Fruit fly (Drosophila melanogaster) whole organism, embryonic: ENCODE measurements around the gene CG8814.

Experiments
- C15 ChIP-seq: fragments of 200-800 bp; sonication (Bioruptor generic); IDR thresholded peaks from 3 replicates; pipeline ENCODE4 v1.3.6; 2022; ENCODE audit warnings: missing biosample characterization, missing genetic modification characterization
- CG10147 ChIP-seq: fragments of 200-800 bp; sonication (Bioruptor generic); optimal IDR thresholded peaks from 2 replicates; lab custom pipeline; 2019; ENCODE audit warnings: missing biosample characterization, mild to moderate bottlenecking, missing genetic modification characterization, moderate library complexity
- CG10462 ChIP-seq: fragments of 200-800 bp; sonication (Bioruptor generic); optimal IDR thresholded peaks from 2 replicates; lab custom pipeline; 2016; ENCODE audit warnings: missing biosample characterization, missing genetic modification characterization
- CG10654 ChIP-seq: fragments of 200-800 bp; sonication (Bioruptor generic); optimal IDR thresholded peaks from 2 replicates; lab custom pipeline; 2016; ENCODE audit warnings: missing biosample characterization, missing genetic modification characterization
- CG10979 ChIP-seq: fragments of 200-800 bp; sonication (Bioruptor generic); optimal IDR thresholded peaks from 2 replicates; lab custom pipeline; 2018; ENCODE audit warnings: missing biosample characterization, mild to moderate bottlenecking, missing genetic modification characterization, moderate library complexity
- CG11247 ChIP-seq: fragments of 200-800 bp; sonication (Bioruptor generic); IDR thresholded peaks from 2 replicates; pipeline ENCODE4 v1.3.6; 2022; ENCODE audit warnings: missing biosample characterization, missing genetic modification characterization
- CG13624 ChIP-seq: fragments of 200-800 bp; sonication (Bioruptor generic); optimal IDR thresholded peaks from 2 replicates; lab custom pipeline; 2016; ENCODE audit warnings: missing biosample characterization, missing genetic modification characterization
- CG13775 ChIP-seq: fragments of 200-800 bp; sonication (Bioruptor generic); optimal IDR thresholded peaks from 3 replicates; lab custom pipeline; 2017; ENCODE audit warnings: missing biosample characterization, mild to moderate bottlenecking, missing genetic modification characterization
- CG14710 ChIP-seq: fragments of 200-800 bp; sonication (Bioruptor generic); optimal IDR thresholded peaks from 3 replicates; lab custom pipeline; 2019; ENCODE audit warnings: missing biosample characterization, mild to moderate bottlenecking, missing genetic modification characterization, moderate library complexity
- CG15073 ChIP-seq: fragments of 200-800 bp; sonication (Bioruptor generic); optimal IDR thresholded peaks from 2 replicates; lab custom pipeline; 2016; ENCODE audit warnings: missing biosample characterization, missing genetic modification characterization
- CG17612 ChIP-seq: fragments of 200-800 bp; sonication (Bioruptor generic); IDR thresholded peaks from 2 replicates; pipeline ENCODE4 v1.3.6; 2022; ENCODE audit warnings: missing biosample characterization, missing genetic modification characterization
- CG2712 ChIP-seq: fragments of 200-800 bp; optimal IDR thresholded peaks from 3 replicates; lab custom pipeline; 2019; ENCODE audit warnings: missing biosample characterization, mild to moderate bottlenecking, missing genetic modification characterization, moderate library complexity
- CG30020 ChIP-seq: fragments of 200-800 bp; optimal IDR thresholded peaks from 2 replicates; lab custom pipeline; 2019; ENCODE audit warnings: missing biosample characterization, mild to moderate bottlenecking, missing genetic modification characterization, moderate library complexity
- CG31388 ChIP-seq: fragments of 200-800 bp; sonication (Bioruptor generic); optimal IDR thresholded peaks from 2 replicates; lab custom pipeline; 2016; ENCODE audit warnings: missing biosample characterization, missing genetic modification characterization
- CG33213 ChIP-seq: fragments of 200-800 bp; sonication (Bioruptor generic); optimal IDR thresholded peaks from 3 replicates; lab custom pipeline; 2016; ENCODE audit warnings: missing biosample characterization, missing genetic modification characterization
- CG4424 ChIP-seq: fragments of 200-800 bp; sonication (Bioruptor generic); optimal IDR thresholded peaks from 3 replicates; lab custom pipeline; 2016; ENCODE audit warnings: missing biosample characterization, missing genetic modification characterization
- CG4617 ChIP-seq: fragments of 200-800 bp; sonication (Bioruptor generic); optimal IDR thresholded peaks from 3 replicates; lab custom pipeline; 2016; ENCODE audit warnings: missing biosample characterization, missing genetic modification characterization, borderline replicate concordance
- CG5953 ChIP-seq: fragments of 200-800 bp; sonication (Bioruptor generic); IDR thresholded peaks from 2 replicates; pipeline ENCODE4 v1.3.6; 2022; ENCODE audit warnings: missing biosample characterization, missing genetic modification characterization
- CG6854 ChIP-seq: fragments of 200-800 bp; sonication (Bioruptor generic); optimal IDR thresholded peaks from 3 replicates; lab custom pipeline; 2017; ENCODE audit warnings: missing biosample characterization, mild to moderate bottlenecking, missing genetic modification characterization
- CG8359 ChIP-seq: fragments of 200-800 bp; sonication (Bioruptor generic); optimal IDR thresholded peaks from 2 replicates; lab custom pipeline; 2017; ENCODE audit warnings: missing biosample characterization, mild to moderate bottlenecking, missing genetic modification characterization, borderline replicate concordance
- CG8765 ChIP-seq: fragments of 200-800 bp; sonication (Bioruptor generic); IDR thresholded peaks from 2 replicates; pipeline ENCODE4 v1.3.6; 2022; ENCODE audit warnings: missing biosample characterization, missing genetic modification characterization
- CG8944 ChIP-seq: fragments of 200-800 bp; sonication (Bioruptor generic); optimal IDR thresholded peaks from 3 replicates; lab custom pipeline; 2016; ENCODE audit warnings: missing biosample characterization, missing genetic modification characterization
- CG9215 ChIP-seq: fragments of 200-800 bp; sonication (Bioruptor generic); IDR thresholded peaks from 2 replicates; pipeline ENCODE4 v1.3.6; 2022; ENCODE audit warnings: missing biosample characterization, missing genetic modification characterization
- CTCF ChIP-seq: fragments of 200-800 bp; sonication (Bioruptor generic); optimal IDR thresholded peaks from 2 replicates; lab custom pipeline; 2017; ENCODE audit warnings: missing biosample characterization, mild to moderate bottlenecking, missing genetic modification characterization, moderate library complexity
- CrebB ChIP-seq: fragments of 200-800 bp; sonication (Bioruptor generic); optimal IDR thresholded peaks from 3 replicates; lab custom pipeline; 2018; ENCODE audit warnings: missing biosample characterization, mild to moderate bottlenecking, missing genetic modification characterization
- HLHmδ ChIP-seq: fragments of 200-800 bp; sonication (Bioruptor generic); optimal IDR thresholded peaks from 2 replicates; lab custom pipeline; 2018; ENCODE audit warnings: missing biosample characterization, mild to moderate bottlenecking, missing genetic modification characterization, moderate library complexity
- Hand ChIP-seq: fragments of 200-800 bp; sonication (Bioruptor generic); optimal IDR thresholded peaks from 2 replicates; lab custom pipeline; 2017; ENCODE audit warnings: mild to moderate bottlenecking, missing biosample characterization, missing genetic modification reagents, missing genetic modification characterization
- Hr3 ChIP-seq: fragments of 200-800 bp; sonication (Bioruptor generic); optimal IDR thresholded peaks from 3 replicates; lab custom pipeline; 2016; ENCODE audit warnings: missing biosample characterization, missing genetic modification characterization
- Hr39 ChIP-seq: fragments of >200 bp; optimal IDR thresholded peaks from 2 replicates; lab custom pipeline; 2017
- Oaz ChIP-seq: fragments of 200-800 bp; sonication (Bioruptor generic); IDR thresholded peaks from 2 replicates; pipeline ENCODE4 v1.3.6; 2022; ENCODE audit warnings: missing biosample characterization, missing genetic modification characterization
- Ssrp ChIP-seq: fragments of 200-800 bp; sonication (Bioruptor generic); optimal IDR thresholded peaks from 2 replicates; lab custom pipeline; 2018; ENCODE audit warnings: missing biosample characterization, mild to moderate bottlenecking, missing genetic modification characterization, moderate library complexity
- TFAM ChIP-seq: fragments of 200-800 bp; sonication (Bioruptor generic); optimal IDR thresholded peaks from 2 replicates; lab custom pipeline; 2017; ENCODE audit warnings: missing biosample characterization, missing genetic modification characterization, inconsistent platforms
- Vsx1 ChIP-seq: fragments of 200-800 bp; sonication (Bioruptor generic); optimal IDR thresholded peaks from 2 replicates; lab custom pipeline; 2017; ENCODE audit warnings: missing biosample characterization, mild to moderate bottlenecking, missing genetic modification characterization, missing genetic modification reagents
- ac ChIP-seq: fragments of 200-800 bp; sonication (Bioruptor generic); optimal IDR thresholded peaks from 3 replicates; lab custom pipeline; 2017; ENCODE audit warnings: missing biosample characterization, mild to moderate bottlenecking, missing genetic modification characterization
- al ChIP-seq: fragments of 200-800 bp; sonication (Bioruptor generic); IDR thresholded peaks from 2 replicates; pipeline ENCODE4 v1.3.6; 2022; ENCODE audit warnings: missing biosample characterization, missing genetic modification characterization
- ato ChIP-seq: fragments of 200-800 bp; sonication (Bioruptor generic); IDR thresholded peaks from 2 replicates; pipeline ENCODE4 v1.3.6; 2022; ENCODE audit warnings: missing biosample characterization, missing genetic modification characterization; ENCODE audit not compliant: partially characterized antibody
- br ChIP-seq: fragments of >200 bp; optimal IDR thresholded peaks from 2 replicates; lab custom pipeline; 2017
- chinmo ChIP-seq: fragments of 200-800 bp; sonication (Bioruptor generic); IDR thresholded peaks from 4 replicates; pipeline ENCODE4 v1.3.6; 2022; ENCODE audit warnings: missing biosample characterization, missing genetic modification characterization; ENCODE audit not compliant: partially characterized antibody
- crp ChIP-seq, 2 experiments: fragments of 200-800 bp; sonication (Bioruptor generic); optimal IDR thresholded peaks; 2 replicates in 1 of 2; 3 replicates in 1 of 2; lab custom pipeline; 2017; ENCODE audit warnings: missing biosample characterization in 2 of 2, missing genetic modification characterization in 2 of 2, mild to moderate bottlenecking in 1 of 2, moderate library complexity in 1 of 2
- cwo ChIP-seq: fragments of 200-800 bp; sonication (Bioruptor generic); optimal IDR thresholded peaks from 3 replicates; lab custom pipeline; 2017; ENCODE audit warnings: missing biosample characterization, missing genetic modification characterization, mild to moderate bottlenecking, moderate library complexity, missing genetic modification reagents
- eyg ChIP-seq: fragments of 200-800 bp; sonication (Bioruptor generic); optimal IDR thresholded peaks from 3 replicates; lab custom pipeline; 2016; ENCODE audit warnings: missing biosample characterization, missing genetic modification characterization
- gem ChIP-seq: fragments of 200-800 bp; sonication (Bioruptor generic); optimal IDR thresholded peaks from 2 replicates; lab custom pipeline; 2019; ENCODE audit warnings: missing biosample characterization, mild to moderate bottlenecking, missing genetic modification characterization, moderate library complexity
- gfzf ChIP-seq: fragments of 200-800 bp; sonication (Bioruptor generic); optimal IDR thresholded peaks from 2 replicates; lab custom pipeline; 2016; ENCODE audit warnings: missing biosample characterization, mild to moderate bottlenecking, missing genetic modification characterization, moderate library complexity
- gsb ChIP-seq: fragments of 200-800 bp; sonication (Bioruptor generic); IDR thresholded peaks from 2 replicates; pipeline ENCODE4 v1.3.6; 2022; ENCODE audit warnings: missing biosample characterization, missing genetic modification characterization
- klu ChIP-seq: fragments of 200-800 bp; sonication (Bioruptor generic); IDR thresholded peaks from 2 replicates; pipeline ENCODE4 v1.3.6; 2022; ENCODE audit warnings: missing biosample characterization, missing genetic modification characterization
- lola ChIP-seq, 3 experiments: fragments of >200 bp in 2 of 3; fragments of 200-800 bp in 1 of 3; sonication (Bioruptor generic) in 1 of 3; optimal IDR thresholded peaks; 2 replicates each; lab custom pipeline; 2017 to 2019; ENCODE audit warnings: missing biosample characterization in 3 of 3, missing genetic modification characterization in 3 of 3, mild to moderate bottlenecking in 1 of 3, moderate library complexity in 1 of 3
- rib ChIP-seq: fragments of 200-800 bp; sonication (Bioruptor generic); IDR thresholded peaks from 2 replicates; pipeline ENCODE4 v1.3.6; 2022; ENCODE audit warnings: missing biosample characterization, missing genetic modification characterization
- run ChIP-seq: fragments of 200-800 bp; sonication (Bioruptor generic); optimal IDR thresholded peaks from 3 replicates; lab custom pipeline; 2018; ENCODE audit warnings: missing biosample characterization, mild to moderate bottlenecking, missing genetic modification characterization
- sisA ChIP-seq: fragments of 200-800 bp; sonication (Bioruptor generic); IDR thresholded peaks from 2 replicates; pipeline ENCODE4 v1.3.6; 2022; ENCODE audit warnings: missing biosample characterization, missing genetic modification characterization
- sqz ChIP-seq: fragments of 200-800 bp; sonication (Bioruptor generic); optimal IDR thresholded peaks from 3 replicates; lab custom pipeline; 2018; ENCODE audit warnings: missing biosample characterization, mild to moderate bottlenecking, missing genetic modification characterization
- wek ChIP-seq: fragments of 200-800 bp; sonication (Bioruptor generic); optimal IDR thresholded peaks from 3 replicates; lab custom pipeline; 2018; ENCODE audit warnings: missing biosample characterization, mild to moderate bottlenecking, missing genetic modification characterization, moderate library complexity
- wor ChIP-seq: fragments of 200-800 bp; sonication (Bioruptor generic); IDR thresholded peaks from 2 replicates; pipeline ENCODE4 v1.3.6; 2022; ENCODE audit warnings: missing biosample characterization, missing genetic modification characterization
- zf30C ChIP-seq: fragments of 200-800 bp; sonication (Bioruptor generic); optimal IDR thresholded peaks from 3 replicates; lab custom pipeline; 2018; ENCODE audit warnings: missing biosample characterization, mild to moderate bottlenecking, missing genetic modification characterization

CG8814 gene

dm6 chr2L:2864601-2865000 lies 10.1 kb upstream of the CG8814 start (continued):
- TF ChIP-seq CG30020 (tag; lab: Kevin White, UChicago) (no peak), sqz (GFP tag; lab: Kevin White, UChicago) (peak; percentile 35), run (tag; lab: Kevin White, UChicago) (no peak), CTCF (GFP tag; lab: Kevin White, UChicago) (no peak), br (lab: Kevin White, UChicago) (no peak), CrebB (peak; percentile 9), al (no peak), CG13775 (GFP tag; lab: Kevin White, UChicago) (no peak), CG8765 (no peak), chinmo (GFP tag; lab: Robert Waterston, UW) (no peak), CG31388 (GFP tag; lab: Kevin White, UChicago) (no peak), CG14710 (peak; percentile 2), CG10147 (GFP tag; lab: Kevin White, UChicago) (no peak), CG8359 (GFP tag; lab: Kevin White, UChicago) (no peak), CG10654 (GFP tag; lab: Kevin White, UChicago) (peak; percentile 6), lola (GFP tag; optimal IDR thresholded peaks at IDR 0.05; lab: Kevin White, UChicago) (no peak), Hand (GFP tag; lab: Kevin White, UChicago) (no peak), crp (GFP tag; optimal IDR thresholded peaks at IDR 0.05; lab: Kevin White, UChicago) (no peak), CG17612 (GFP tag; lab: Robert Waterston, UW) (no peak), ac (GFP tag; lab: Kevin White, UChicago) (no peak), CG5953 (GFP tag; lab: Robert Waterston, UW) (no peak), ato (GFP tag; lab: Robert Waterston, UW) (no peak), rib (no peak), CG9215 (GFP tag; lab: Robert Waterston, UW) (no peak), CG10979 (tag; lab: Kevin White, UChicago) (no peak), gem (tag; lab: Kevin White, UChicago) (no peak), klu (GFP tag; lab: Robert Waterston, UW) (no peak), Vsx1 (GFP tag; lab: Kevin White, UChicago) (no peak), Oaz (GFP tag; lab: Robert Waterston, UW) (no peak), CG15073 (GFP tag; lab: Kevin White, UChicago) (no peak), Ssrp (tag; lab: Kevin White, UChicago) (no peak), CG11247 (no peak), CG6854 (GFP tag; lab: Kevin White, UChicago) (no peak), CG2712 (tag; lab: Kevin White, UChicago) (no peak), CG4424 (GFP tag; lab: Kevin White, UChicago) (no peak), CG33213 (GFP tag; lab: Kevin White, UChicago) (no peak), CG8944 (GFP tag; lab: Kevin White, UChicago) (no peak), HLHmδ (GFP tag; lab: Kevin White, UChicago) (peak; percentile 87), wek (GFP tag; lab: Kevin White, UChicago) (peak; percentile 90), gsb (GFP tag; lab: Robert Waterston, UW) (no peak), gfzf (GFP tag; lab: Kevin White, UChicago) (no peak), CG4617 (GFP tag; lab: Kevin White, UChicago) (no peak), Hr3 (GFP tag; lab: Kevin White, UChicago) (no peak), eyg (GFP tag; lab: Kevin White, UChicago) (no peak), C15 (GFP tag; lab: Robert Waterston, UW) (no peak), cwo (no peak), TFAM (GFP tag; lab: Kevin White, UChicago) (no peak), CG10462 (GFP tag; lab: Kevin White, UChicago) (no peak), wor (GFP tag; lab: Robert Waterston, UW) (no peak), zf30C (GFP tag; lab: Kevin White, UChicago) (no peak), Hr39 (lab: Kevin White, UChicago) (no peak), sisA (GFP tag; lab: Robert Waterston, UW) (no peak), CG13624 (no peak)
